Fruit fly (Drosophila melanogaster) whole organism, embryonic: ENCODE data around the gene Unc-115b.

Experiments
- B-H2 ChIP-seq: fragments of 200-800 bp; sonication (Bioruptor generic); optimal IDR thresholded peaks from 2 replicates; lab custom pipeline; 2018; ENCODE audit warnings: missing biosample characterization, mild to moderate bottlenecking, missing genetic modification characterization
- CG10979 ChIP-seq: fragments of 200-800 bp; sonication (Bioruptor generic); optimal IDR thresholded peaks from 2 replicates; lab custom pipeline; 2018; ENCODE audit warnings: missing biosample characterization, mild to moderate bottlenecking, missing genetic modification characterization, moderate library complexity
- CG12236 ChIP-seq: fragments of 200-800 bp; sonication (Bioruptor generic); optimal IDR thresholded peaks from 2 replicates; lab custom pipeline; 2016; ENCODE audit warnings: missing biosample characterization, missing genetic modification characterization
- CG12299 ChIP-seq: fragments of 200-800 bp; sonication (Bioruptor generic); optimal IDR thresholded peaks from 2 replicates; lab custom pipeline; 2018; ENCODE audit warnings: missing biosample characterization, mild to moderate bottlenecking, missing genetic modification characterization
- CG13424 ChIP-seq: fragments of 200-800 bp; sonication (Bioruptor generic); optimal IDR thresholded peaks from 2 replicates; lab custom pipeline; 2019; ENCODE audit warnings: missing biosample characterization, mild to moderate bottlenecking, missing genetic modification characterization, moderate library complexity
- CG13775 ChIP-seq: fragments of 200-800 bp; sonication (Bioruptor generic); optimal IDR thresholded peaks from 3 replicates; lab custom pipeline; 2017; ENCODE audit warnings: missing biosample characterization, mild to moderate bottlenecking, missing genetic modification characterization
- CG14710 ChIP-seq: fragments of 200-800 bp; sonication (Bioruptor generic); optimal IDR thresholded peaks from 3 replicates; lab custom pipeline; 2019; ENCODE audit warnings: missing biosample characterization, mild to moderate bottlenecking, missing genetic modification characterization, moderate library complexity
- CG17912 ChIP-seq: fragments of 200-800 bp; sonication (Bioruptor generic); optimal IDR thresholded peaks from 2 replicates; lab custom pipeline; 2018; ENCODE audit warnings: missing biosample characterization, mild to moderate bottlenecking, missing genetic modification characterization
- CG18011 ChIP-seq: fragments of 200-800 bp; sonication (Bioruptor generic); optimal IDR thresholded peaks from 2 replicates; lab custom pipeline; 2017; ENCODE audit warnings: missing biosample characterization, missing genetic modification characterization, mild to moderate bottlenecking, moderate library complexity, missing genotype
- CG18764 ChIP-seq: fragments of 200-800 bp; sonication (Bioruptor generic); optimal IDR thresholded peaks from 3 replicates; lab custom pipeline; 2016; ENCODE audit warnings: missing biosample characterization, missing genetic modification characterization
- CG2199 ChIP-seq: fragments of 200-800 bp; sonication (Bioruptor generic); IDR thresholded peaks from 3 replicates; pipeline ENCODE4 v1.3.6; 2022; ENCODE audit warnings: missing biosample characterization, missing genetic modification characterization
- CG30020 ChIP-seq: fragments of 200-800 bp; optimal IDR thresholded peaks from 2 replicates; lab custom pipeline; 2019; ENCODE audit warnings: missing biosample characterization, mild to moderate bottlenecking, missing genetic modification characterization, moderate library complexity
- CG30431 ChIP-seq: fragments of 200-800 bp; sonication (Bioruptor generic); optimal IDR thresholded peaks from 2 replicates; lab custom pipeline; 2017; ENCODE audit warnings: missing biosample characterization, missing genetic modification characterization
- CG31388 ChIP-seq: fragments of 200-800 bp; sonication (Bioruptor generic); optimal IDR thresholded peaks from 2 replicates; lab custom pipeline; 2016; ENCODE audit warnings: missing biosample characterization, missing genetic modification characterization
- CG4730 ChIP-seq: fragments of 200-800 bp; sonication (Bioruptor generic); IDR thresholded peaks from 2 replicates; pipeline ENCODE4 v1.3.6; 2022; ENCODE audit warnings: missing biosample characterization, missing genetic modification characterization
- CG5180 ChIP-seq: fragments of 200-800 bp; sonication (Bioruptor generic); optimal IDR thresholded peaks from 3 replicates; lab custom pipeline; 2017; ENCODE audit warnings: missing biosample characterization, missing genetic modification characterization, mild to moderate bottlenecking, moderate library complexity, missing genetic modification reagents
- CG6854 ChIP-seq: fragments of 200-800 bp; sonication (Bioruptor generic); optimal IDR thresholded peaks from 3 replicates; lab custom pipeline; 2017; ENCODE audit warnings: missing biosample characterization, mild to moderate bottlenecking, missing genetic modification characterization
- Dp ChIP-seq: fragments of 200-800 bp; sonication (Bioruptor generic); optimal IDR thresholded peaks from 2 replicates; lab custom pipeline; 2018; ENCODE audit warnings: missing biosample characterization, mild to moderate bottlenecking, missing genetic modification characterization, moderate library complexity
- HLH3B ChIP-seq: fragments of 200-800 bp; sonication (Bioruptor generic); IDR thresholded peaks from 2 replicates; pipeline ENCODE4 v1.3.6; 2022; ENCODE audit warnings: missing biosample characterization, missing genetic modification characterization
- Hr78 ChIP-seq, 2 experiments: fragments of 200-800 bp in 1 of 2; fragments of >200 bp in 1 of 2; sonication (Bioruptor generic) in 1 of 2; optimal IDR thresholded peaks; 2 replicates each; lab custom pipeline; 2017 to 2019; ENCODE audit warnings: missing biosample characterization in 2 of 2, missing genetic modification characterization in 2 of 2, mild to moderate bottlenecking in 1 of 2, moderate library complexity in 1 of 2
- Med ChIP-seq: fragments of 200-800 bp; sonication (Bioruptor generic); peaks from one replicate; lab custom pipeline; 2016; ENCODE audit warnings: missing biosample characterization, missing genetic modification characterization, mild to moderate bottlenecking, inconsistent platforms, moderate library complexity
- Nf-YC ChIP-seq: fragments of 200-800 bp; optimal IDR thresholded peaks from 3 replicates; lab custom pipeline; 2019; ENCODE audit warnings: missing biosample characterization, mild to moderate bottlenecking, missing genetic modification characterization, moderate library complexity
- PHDP ChIP-seq: fragments of 200-800 bp; sonication (Bioruptor generic); optimal IDR thresholded peaks from 3 replicates; lab custom pipeline; 2018; ENCODE audit warnings: missing biosample characterization, mild to moderate bottlenecking, missing genetic modification characterization, moderate library complexity
- Sox102F ChIP-seq: fragments of 200-800 bp; sonication (Bioruptor generic); optimal IDR thresholded peaks from 2 replicates; lab custom pipeline; 2018; ENCODE audit warnings: missing biosample characterization, mild to moderate bottlenecking, missing genetic modification characterization, moderate library complexity
- Sry-δ ChIP-seq: fragments of 200-800 bp; sonication (Bioruptor generic); optimal IDR thresholded peaks from 2 replicates; lab custom pipeline; 2016; ENCODE audit warnings: missing biosample characterization, missing genetic modification characterization
- YL-1 ChIP-seq: fragments of 200-800 bp; sonication (Bioruptor generic); optimal IDR thresholded peaks from 3 replicates; lab custom pipeline; 2017; ENCODE audit warnings: missing biosample characterization, mild to moderate bottlenecking, missing genetic modification characterization
- bowl ChIP-seq: fragments of 200-800 bp; sonication (Bioruptor generic); IDR thresholded peaks from 2 replicates; pipeline ENCODE4 v1.3.6; 2022; ENCODE audit warnings: missing biosample characterization, missing genetic modification characterization
- btn ChIP-seq: fragments of 200-800 bp; sonication (Bioruptor generic); optimal IDR thresholded peaks from 2 replicates; lab custom pipeline; 2016; ENCODE audit warnings: missing biosample characterization, missing genetic modification characterization
- chinmo ChIP-seq: fragments of 200-800 bp; sonication (Bioruptor generic); IDR thresholded peaks from 4 replicates; pipeline ENCODE4 v1.3.6; 2022; ENCODE audit warnings: missing biosample characterization, missing genetic modification characterization; ENCODE audit not compliant: partially characterized antibody
- dati ChIP-seq: fragments of 200-800 bp; sonication (Bioruptor generic); IDR thresholded peaks from 2 replicates; pipeline ENCODE4 v1.3.6; 2022; ENCODE audit warnings: missing biosample characterization, missing genetic modification characterization
- dysf ChIP-seq: fragments of 200-800 bp; sonication (Bioruptor generic); IDR thresholded peaks from 3 replicates; pipeline ENCODE4 v1.3.6; 2022; ENCODE audit warnings: missing biosample characterization, missing genetic modification characterization
- ewg ChIP-seq: fragments of 200-800 bp; sonication (Bioruptor generic); optimal IDR thresholded peaks from 3 replicates; lab custom pipeline; 2017; ENCODE audit warnings: mild to moderate bottlenecking, missing biosample characterization, missing genetic modification reagents, missing genetic modification characterization
- gem ChIP-seq: fragments of 200-800 bp; sonication (Bioruptor generic); optimal IDR thresholded peaks from 2 replicates; lab custom pipeline; 2019; ENCODE audit warnings: missing biosample characterization, mild to moderate bottlenecking, missing genetic modification characterization, moderate library complexity
- grau ChIP-seq: fragments of 200-800 bp; optimal IDR thresholded peaks from 3 replicates; lab custom pipeline; 2019; ENCODE audit warnings: missing biosample characterization, mild to moderate bottlenecking, missing genetic modification characterization, moderate library complexity
- mld ChIP-seq: fragments of 200-800 bp; sonication (Bioruptor generic); IDR thresholded peaks from 3 replicates; pipeline ENCODE4 v1.3.6; 2022; ENCODE audit warnings: missing biosample characterization, missing genetic modification characterization; ENCODE audit not compliant: partially characterized antibody
- nerfin-1 ChIP-seq: fragments of 200-800 bp; sonication (Bioruptor generic); optimal IDR thresholded peaks from 3 replicates; lab custom pipeline; 2019; ENCODE audit warnings: missing biosample characterization, mild to moderate bottlenecking, missing genetic modification characterization, moderate library complexity
- phol ChIP-seq: fragments of 200-800 bp; sonication (Bioruptor generic); optimal IDR thresholded peaks from 3 replicates; lab custom pipeline; 2018; ENCODE audit warnings: missing biosample characterization, mild to moderate bottlenecking, missing genetic modification characterization, moderate library complexity
- sens ChIP-seq: fragments of 200-800 bp; sonication (Bioruptor generic); peaks from one replicate; lab custom pipeline; 2016; ENCODE audit warnings: missing biosample characterization, missing genetic modification characterization
- sna ChIP-seq: fragments of 200-800 bp; sonication (Bioruptor generic); IDR thresholded peaks from 2 replicates; pipeline ENCODE4 v1.3.6; 2022; ENCODE audit warnings: missing biosample characterization, missing genetic modification characterization; ENCODE audit not compliant: partially characterized antibody
- stwl ChIP-seq: fragments of 200-800 bp; sonication (Bioruptor generic); optimal IDR thresholded peaks from 3 replicates; lab custom pipeline; 2018; ENCODE audit warnings: missing biosample characterization, mild to moderate bottlenecking, missing genetic modification characterization, moderate library complexity
- sug ChIP-seq: fragments of 200-800 bp; optimal IDR thresholded peaks from 2 replicates; lab custom pipeline; 2019; ENCODE audit warnings: missing biosample characterization, mild to moderate bottlenecking, missing genetic modification characterization, moderate library complexity
- twi ChIP-seq: fragments of 200-800 bp; optimal IDR thresholded peaks from 2 replicates; lab custom pipeline; 2019; ENCODE audit warnings: missing biosample characterization, mild to moderate bottlenecking, missing genetic modification characterization, moderate library complexity
- unc-4 ChIP-seq: fragments of 200-800 bp; sonication (Bioruptor generic); IDR thresholded peaks from 2 replicates; pipeline ENCODE4 v1.3.6; 2022; ENCODE audit warnings: missing biosample characterization, missing genetic modification characterization; ENCODE audit not compliant: partially characterized antibody

Gene Unc-115b

dm6 chr3R:9740713-9741112 lies 48.1 kb upstream of the Unc-115b start, which contains the start of gene Pnn (continued):
- TF ChIP-seq Nf-YC: peak; percentile 32
- TF ChIP-seq stwl (tag; lab: Kevin White, UChicago): peak; percentile 32
- peak; percentile 90 for TF ChIP-seq unc-4 (GFP tag; lab: Robert Waterston, UW)
- TF ChIP-seq dysf (GFP tag; lab: Robert Waterston, UW): no peak
- TF ChIP-seq Dp (GFP tag; lab: Kevin White, UChicago): peak; percentile 27
- TF ChIP-seq Sry-δ: peak; percentile 83
- peak; percentile 10 for TF ChIP-seq sug (tag; lab: Kevin White, UChicago)
- TF ChIP-seq dati (GFP tag; lab: Robert Waterston, UW): no peak

dm6 chr3R:9739793-9740192 lies 47.2 kb upstream of the Unc-115b start, which contains the start of gene side-VII:
Gene side-VII, minus strand, starts transcription at chr3R:9739979.
- TF ChIP-seq Hr78 (GFP tag; optimal IDR thresholded peaks at IDR 0.05; lab: Kevin White, UChicago) (peak in 1 of 2 experiments; percentile 29), ewg (GFP tag; lab: Kevin White, UChicago) (peak; percentile 82), sna (0 out of 2 replicates have a peak, but pooled peaks have one; percentile 13), chinmo (0 out of 4 replicates have a peak, but pooled peaks have one; percentile 45), Sox102F (GFP tag; lab: Kevin White, UChicago) (no peak), mld (0 out of 3 replicates have a peak, but pooled peaks have one; percentile 4), nerfin-1 (tag; lab: Kevin White, UChicago) (peak; percentile 96), CG5180 (no peak), HLH3B (GFP tag; lab: Robert Waterston, UW) (0 out of 2 replicates have a peak, but pooled peaks have one; percentile 28), CG31388 (GFP tag; lab: Kevin White, UChicago) (no peak)

dm6 chr3R:9735151-9735550 lies 42.6 kb upstream of the Unc-115b start:
- TF ChIP-seq CG6854 (GFP tag; lab: Kevin White, UChicago) (no peak), sens (GFP tag; lab: Kevin White, UChicago) (peak; percentile 26), CG4730 (GFP tag; lab: Robert Waterston, UW) (no peak), dysf (GFP tag; lab: Robert Waterston, UW) (no peak), btn (GFP tag; lab: Kevin White, UChicago) (no peak), B-H2 (GFP tag; lab: Kevin White, UChicago) (no peak), CG12236 (GFP tag; lab: Kevin White, UChicago) (no peak), Med (GFP tag; lab: Kevin White, UChicago) (peak; percentile 58)

- TF ChIP-seq CG17912 (GFP tag; lab: Kevin White, UChicago) (no peak), Med (GFP tag; lab: Kevin White, UChicago) (peak; percentile 50), CG30431 (no peak), twi (peak; percentile 20), CG2199 (GFP tag; lab: Robert Waterston, UW) (0 out of 3 replicates have a peak, but pooled peaks have one; percentile 45), YL-1 (GFP tag; lab: Kevin White, UChicago) (no peak)
- TF ChIP-seq, all 482 proteins: peak for 3
Measured at dm6 chr3R:9733150-9733549, 40.6 kb upstream of the Unc-115b start, which contains the start of gene alphaTub85E. Gene alphaTub85E, minus strand, starts transcription at chr3R:9733250.

- TF ChIP-seq CG14710 (peak; percentile 25), gem (tag; lab: Kevin White, UChicago) (peak; percentile 46), CG10979 (tag; lab: Kevin White, UChicago) (peak; percentile 24), PHDP (tag; lab: Kevin White, UChicago) (peak; percentile 19), ewg (GFP tag; lab: Kevin White, UChicago) (peak; percentile 88), CG13424 (tag; lab: Kevin White, UChicago) (peak; percentile 47), phol (peak; percentile 24), bowl (GFP tag; lab: Robert Waterston, UW) (no peak), CG12299 (tag; lab: Kevin White, UChicago) (no peak), CG18764 (GFP tag; lab: Kevin White, UChicago) (peak; percentile 61), CG13775 (GFP tag; lab: Kevin White, UChicago) (no peak), CG18011 (no peak), CG30020 (tag; lab: Kevin White, UChicago) (peak; percentile 62), grau (no peak)
Measured at dm6 chr3R:9730784-9731183, 38.2 kb upstream of the Unc-115b start, which contains the start of gene FoxP. Gene FoxP, minus strand, starts transcription at chr3R:9730872.
